Worm (Caenorhabditis elegans) whole organism, young adult: Measurements from ENCODE around the gene csn-4.

Source experiments
- B0261.1 ChIP-seq: sonication (generic microtip); optimal IDR thresholded peaks from 2 replicates; lab custom pipeline; 2016; ENCODE audit warnings: mild to moderate bottlenecking, missing genetic modification characterization, moderate library complexity, missing compliant biosample characterization
- C06A6.2 ChIP-seq: fragments of 200-800 bp; sonication (Bioruptor generic); conservative IDR thresholded peaks from 2 replicates; pipeline ENCODE4 v1.3.6; 2022; ENCODE audit warnings: missing genetic modification characterization, missing compliant biosample characterization
- D2030.7 ChIP-seq: fragments of 200-800 bp; sonication (Bioruptor generic); IDR thresholded peaks from 2 replicates; pipeline ENCODE4 v1.3.6; 2022; ENCODE audit warnings: missing genetic modification reagents, missing genetic modification characterization, missing compliant biosample characterization
- F33H1.4 ChIP-seq: fragments of 200-800 bp; sonication (Bioruptor generic); IDR thresholded peaks from 2 replicates; pipeline ENCODE4 v1.3.6; 2022; ENCODE audit warnings: missing genetic modification reagents, missing genetic modification characterization, missing compliant biosample characterization
- T26A5.8 ChIP-seq: sonication (generic microtip); optimal IDR thresholded peaks from 2 replicates; lab custom pipeline; 2016; ENCODE audit warnings: missing genetic modification characterization, missing compliant biosample characterization
- Y56A3A.18 ChIP-seq: fragments of 200-800 bp; sonication (Bioruptor generic); IDR thresholded peaks from 2 replicates; pipeline ENCODE4 v1.3.6; 2022; ENCODE audit warnings: missing genetic modification reagents, missing genetic modification characterization, missing compliant biosample characterization
- Y67H2A.10 ChIP-seq: fragments of 200-800 bp; sonication (Bioruptor generic); conservative IDR thresholded peaks from 2 replicates; pipeline ENCODE4 v1.3.6; 2022; ENCODE audit warnings: missing genetic modification reagents, missing genetic modification characterization, missing compliant biosample characterization
- Y79H2A.3 ChIP-seq: fragments of 200-800 bp; sonication (Bioruptor generic); conservative IDR thresholded peaks from 2 replicates; pipeline ENCODE4 v1.3.6; 2022; ENCODE audit warnings: missing genetic modification reagents, missing genetic modification characterization, missing compliant biosample characterization
- Y95B8A.8 ChIP-seq: fragments of 200-800 bp; sonication (Bioruptor generic); IDR thresholded peaks from 2 replicates; pipeline ENCODE4 v1.3.6; 2022; ENCODE audit warnings: missing genetic modification reagents, missing genetic modification characterization, missing compliant biosample characterization
- ZK185.1 ChIP-seq: sonication (generic microtip); optimal IDR thresholded peaks from 2 replicates; lab custom pipeline; 2016; ENCODE audit warnings: mild to moderate bottlenecking, missing genetic modification characterization, missing compliant biosample characterization; ENCODE audit not compliant: poor library complexity, severe bottlenecking
- ama-1 ChIP-seq, 3 experiments: fragments of 150-350 bp in 1 of 3; sonication (generic microtip) in 2 of 3; optimal IDR thresholded peaks; 2 replicates each; lab custom pipeline; 2014 to 2018; ENCODE audit warnings: missing biosample characterization in 2 of 3, missing genetic modification characterization in 2 of 3, missing genetic modification reagents in 2 of 3
- atf-7 ChIP-seq: sonication (generic microtip); optimal IDR thresholded peaks from 2 replicates; lab custom pipeline; 2017; ENCODE audit warnings: mild to moderate bottlenecking, missing genetic modification characterization, missing compliant biosample characterization
- athp-1 ChIP-seq: sonication (generic microtip); optimal IDR thresholded peaks from 2 replicates; lab custom pipeline; 2017; ENCODE audit warnings: mild to moderate bottlenecking, missing genetic modification characterization, missing compliant biosample characterization
- cebp-1 ChIP-seq, 2 experiments: fragments of 200-800 bp in 1 of 2; sonication (Bioruptor generic) in 1 of 2; sonication (generic microtip) in 1 of 2; IDR thresholded peaks in 1 of 2; optimal IDR thresholded peaks in 1 of 2; 2 replicates each; pipeline versions ENCODE4 v1.3.6 to Lab custom; 2017 to 2022; ENCODE audit warnings: missing compliant biosample characterization in 2 of 2, missing genetic modification characterization in 2 of 2, mild to moderate bottlenecking in 1 of 2, missing genetic modification reagents in 1 of 2, moderate library complexity in 1 of 2
- ceh-100 ChIP-seq: fragments of 200-800 bp; sonication (Bioruptor generic); IDR thresholded peaks from 2 replicates; pipeline ENCODE4 v1.3.6; 2022; ENCODE audit warnings: missing genetic modification reagents, missing genetic modification characterization, missing compliant biosample characterization
- ceh-40 ChIP-seq: fragments of 200-800 bp; sonication (Bioruptor generic); IDR thresholded peaks from 2 replicates; pipeline ENCODE4 v1.3.6; 2022; ENCODE audit warnings: missing genetic modification characterization, missing compliant biosample characterization
- ceh-79 ChIP-seq: sonication (generic microtip); optimal IDR thresholded peaks from 2 replicates; lab custom pipeline; 2017; ENCODE audit warnings: mild to moderate bottlenecking, missing genetic modification characterization, missing compliant biosample characterization
- ceh-91 ChIP-seq: fragments of 200-800 bp; sonication (Bioruptor generic); IDR thresholded peaks from 2 replicates; pipeline ENCODE4 v1.3.6; 2022; ENCODE audit warnings: missing genetic modification reagents, missing genetic modification characterization, missing compliant biosample characterization
- dox-1 ChIP-seq: fragments of 200-800 bp; sonication (Bioruptor generic); IDR thresholded peaks from 2 replicates; pipeline ENCODE4 v1.3.6; 2022; ENCODE audit warnings: missing genetic modification reagents, missing genetic modification characterization, missing compliant biosample characterization
- efl-1 ChIP-seq: fragments of 150-350 bp; optimal IDR thresholded peaks from 2 replicates; lab custom pipeline; 2014; ENCODE audit warnings: missing biosample characterization, missing genetic modification reagents, missing genetic modification characterization
- egl-18 ChIP-seq: fragments of 200-800 bp; sonication (Bioruptor generic); IDR thresholded peaks from 2 replicates; pipeline ENCODE4 v1.3.6; 2022; ENCODE audit warnings: missing genetic modification reagents, missing genetic modification characterization, missing compliant biosample characterization
- egl-44 ChIP-seq: fragments of 200-800 bp; sonication (Bioruptor generic); IDR thresholded peaks from 2 replicates; pipeline ENCODE4 v1.3.6; 2022; ENCODE audit warnings: missing genetic modification reagents, missing genetic modification characterization, missing compliant biosample characterization
- egrh-3 ChIP-seq: fragments of 200-800 bp; sonication (Bioruptor generic); IDR thresholded peaks from 2 replicates; pipeline ENCODE4 v1.3.6; 2022; ENCODE audit warnings: missing genetic modification reagents, missing genetic modification characterization, missing compliant biosample characterization
- fkh-3 ChIP-seq: sonication (generic microtip); optimal IDR thresholded peaks from 2 replicates; lab custom pipeline; 2016; ENCODE audit warnings: mild to moderate bottlenecking, missing genetic modification characterization, missing compliant biosample characterization
- hlh-12 ChIP-seq: sonication (generic microtip); optimal IDR thresholded peaks from 2 replicates; lab custom pipeline; 2016; ENCODE audit warnings: missing genetic modification characterization, missing compliant biosample characterization
- hmg-20 ChIP-seq: fragments of 200-800 bp; sonication (Bioruptor generic); IDR thresholded peaks from 2 replicates; pipeline ENCODE4 v1.3.6; 2022; ENCODE audit warnings: missing genetic modification reagents, missing genetic modification characterization, missing compliant biosample characterization
- let-526 ChIP-seq: fragments of 200-800 bp; sonication (Bioruptor generic); IDR thresholded peaks from 2 replicates; pipeline ENCODE4 v1.3.6; 2022; ENCODE audit warnings: missing genetic modification reagents, missing genetic modification characterization, missing compliant biosample characterization
- let-607 ChIP-seq, 2 experiments: fragments of 200-800 bp in 1 of 2; sonication (Bioruptor generic) in 1 of 2; sonication (generic microtip) in 1 of 2; optimal IDR thresholded peaks; 2 replicates each; lab custom pipeline; 2016 to 2018; ENCODE audit warnings: mild to moderate bottlenecking in 2 of 2, missing compliant biosample characterization in 2 of 2, missing genetic modification characterization in 2 of 2, moderate library complexity in 2 of 2, missing genotype in 1 of 2
- lin-54 ChIP-seq: fragments of 200-800 bp; sonication (Bioruptor generic); optimal IDR thresholded peaks from 2 replicates; lab custom pipeline; 2018; ENCODE audit warnings: mild to moderate bottlenecking, missing genetic modification characterization, missing compliant biosample characterization
- madf-8 ChIP-seq: fragments of 200-800 bp; sonication (Bioruptor generic); conservative IDR thresholded peaks from 2 replicates; pipeline ENCODE4 v1.3.6; 2022; ENCODE audit warnings: missing genetic modification reagents, missing genetic modification characterization, missing compliant biosample characterization
- mel-28 ChIP-seq: sonication (generic microtip); optimal IDR thresholded peaks from 2 replicates; lab custom pipeline; 2016; ENCODE audit warnings: borderline replicate concordance, mild to moderate bottlenecking, missing genetic modification characterization, missing compliant biosample characterization
- mxl-1 ChIP-seq: sonication (generic microtip); optimal IDR thresholded peaks from 2 replicates; lab custom pipeline; 2016; ENCODE audit warnings: missing genetic modification characterization, missing compliant biosample characterization
- nhr-80 ChIP-seq: sonication (generic microtip); optimal IDR thresholded peaks from 2 replicates; lab custom pipeline; 2016; ENCODE audit warnings: missing genetic modification characterization, missing compliant biosample characterization
- rec-8 ChIP-seq, 2 experiments: sonication (generic microtip); optimal IDR thresholded peaks; 2 replicates each; lab custom pipeline; 2016; ENCODE audit warnings: mild to moderate bottlenecking in 2 of 2, missing genetic modification characterization in 2 of 2, missing genetic modification reagents in 2 of 2, missing genotype in 2 of 2, missing biosample characterization in 1 of 2, missing compliant biosample characterization in 1 of 2, moderate library complexity in 1 of 2
- rpc-1 ChIP-seq, 2 experiments: fragments of 150-350 bp in 1 of 2; sonication (generic microtip) in 1 of 2; optimal IDR thresholded peaks; 2 replicates each; lab custom pipeline; 2014 to 2018; ENCODE audit warnings: missing biosample characterization in 1 of 2, missing genetic modification characterization in 1 of 2, missing genetic modification reagents in 1 of 2, missing genotype in 1 of 2
- sdz-38 ChIP-seq: sonication (generic microtip); optimal IDR thresholded peaks from 2 replicates; lab custom pipeline; 2016; ENCODE audit warnings: missing genotype, missing genetic modification characterization, missing compliant biosample characterization
- tlf-1 ChIP-seq: fragments of 200-800 bp; sonication (Bioruptor generic); optimal IDR thresholded peaks from 2 replicates; lab custom pipeline; 2018; ENCODE audit warnings: mild to moderate bottlenecking, missing genetic modification characterization, missing compliant biosample characterization
- unc-130 ChIP-seq: sonication (generic microtip); optimal IDR thresholded peaks from 2 replicates; lab custom pipeline; 2016; ENCODE audit warnings: missing genetic modification reagents, missing genetic modification characterization, missing compliant biosample characterization
- unc-62 ChIP-seq: fragments of 150-350 bp; optimal IDR thresholded peaks from 2 replicates; lab custom pipeline; 2014; ENCODE audit warnings: missing biosample characterization, missing genetic modification reagents, missing genetic modification characterization
- xnd-1 ChIP-seq: sonication (generic microtip); optimal IDR thresholded peaks from 2 replicates; lab custom pipeline; 2016; ENCODE audit warnings: missing genotype, missing genetic modification reagents, missing genetic modification characterization, missing compliant biosample characterization
- zfh-2 ChIP-seq: fragments of 200-800 bp; sonication (Bioruptor generic); conservative IDR thresholded peaks from 2 replicates; pipeline ENCODE4 v1.3.6; 2022; ENCODE audit warnings: missing genetic modification reagents, missing genetic modification characterization, missing compliant biosample characterization
- ztf-22 ChIP-seq: fragments of 200-800 bp; sonication (Bioruptor generic); optimal IDR thresholded peaks from 2 replicates; lab custom pipeline; 2018; ENCODE audit warnings: mild to moderate bottlenecking, missing genetic modification characterization, moderate library complexity, missing compliant biosample characterization
- ztf-26 ChIP-seq: sonication (generic microtip); optimal IDR thresholded peaks from 2 replicates; lab custom pipeline; 2017; ENCODE audit warnings: missing genetic modification characterization, missing compliant biosample characterization
- ztf-3 ChIP-seq: fragments of 200-800 bp; sonication (Bioruptor generic); optimal IDR thresholded peaks from 2 replicates; lab custom pipeline; 2018; ENCODE audit warnings: mild to moderate bottlenecking, missing genetic modification characterization, missing compliant biosample characterization

Gene csn-4

DNA sequence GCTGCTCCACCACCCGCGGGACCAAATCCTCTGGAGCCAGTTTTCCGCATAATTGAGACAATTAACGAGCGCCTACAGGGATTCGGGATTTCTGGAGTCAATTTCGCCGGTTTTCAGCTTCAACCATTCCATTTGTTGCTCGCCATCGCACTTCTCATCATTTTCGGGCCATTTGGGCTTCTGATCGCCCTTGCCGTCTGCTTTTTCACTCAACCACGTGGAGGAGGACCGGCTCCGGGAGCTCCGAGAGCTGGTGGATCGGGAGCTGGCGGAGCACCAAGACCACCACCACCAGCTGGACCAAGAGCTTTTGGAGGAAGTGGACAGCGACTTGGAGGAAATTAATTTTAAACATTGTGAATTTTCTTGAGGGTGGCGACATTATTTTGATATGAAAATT, 9.3 kb upstream of the csn-4 start:
- TF ChIP-seq let-526, result no peak
- no peak for TF ChIP-seq madf-8 (GFP tag; lab: Robert Waterston, UW)
- TF ChIP-seq zfh-2 (GFP tag; lab: Robert Waterston, UW), result peak; percentile 83
- no peak for TF ChIP-seq Y67H2A.10 (GFP tag; lab: Robert Waterston, UW)
- peak; percentile 48; the same call in 1 of the 2 replicates for TF ChIP-seq egrh-3 (GFP tag; lab: Robert Waterston, UW)
- no peak for TF ChIP-seq nhr-80 (tag; lab: Kevin White, UChicago)
- TF ChIP-seq C06A6.2 (GFP tag; lab: Robert Waterston, UW), result no peak
- no peak for TF ChIP-seq Y95B8A.8 (GFP tag; lab: Robert Waterston, UW)

DNA sequence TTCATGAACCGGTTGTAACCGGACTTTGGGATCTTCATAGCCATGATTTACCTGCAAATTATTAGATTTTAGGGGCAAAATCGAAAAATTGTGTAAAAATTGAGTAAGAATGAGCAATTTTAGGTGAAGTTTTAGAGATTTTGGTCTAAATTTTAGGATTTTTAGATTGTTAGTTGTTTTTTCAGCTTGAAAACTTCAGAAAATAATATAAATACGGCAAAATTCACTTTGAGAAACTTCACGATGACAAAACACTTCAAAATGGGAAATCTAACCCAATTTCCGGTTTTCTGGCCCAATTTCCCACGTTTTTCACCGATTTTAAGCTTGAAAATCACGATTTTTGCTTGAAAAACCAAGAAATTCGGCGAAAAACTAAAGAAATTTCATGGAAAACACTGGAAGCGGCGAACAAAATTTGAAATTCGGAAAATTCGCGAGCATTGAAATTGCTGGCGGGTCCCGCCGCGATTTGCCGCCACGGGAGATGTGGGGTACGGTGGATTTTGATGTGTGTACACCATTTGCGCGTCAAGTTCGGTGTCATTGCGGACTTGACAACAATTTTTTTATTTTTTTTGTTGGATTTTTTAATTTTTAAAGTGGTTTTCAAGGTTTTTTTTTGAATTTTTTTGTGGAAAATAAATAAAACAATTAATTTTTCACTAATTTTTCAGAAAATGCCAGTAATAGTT, 7.2 kb upstream of the csn-4 start, which contains the start of the genes cct-8 and Y55F3AR.2:
Gene cct-8, minus strand, starts transcription at position 51 of the 695 bp plus-strand sequence.
Gene Y55F3AR.2, plus strand, starts transcription at position 672 of the 695 bp plus-strand sequence.
- peak; percentile 35 to 38 for TF ChIP-seq rec-8 (tag; optimal IDR thresholded peaks at IDR 0.05; lab: Kevin White, UChicago)
- TF ChIP-seq mxl-1, result peak; percentile 19
- peak; percentile 80 for TF ChIP-seq ceh-79 (tag; lab: Kevin White, UChicago)
- peak; percentile 91 for TF ChIP-seq cebp-1 (GFP tag; IDR thresholded peaks at IDR 0.05; lab: Robert Waterston, UW)
- peak; percentile 97 for TF ChIP-seq cebp-1 (tag; optimal IDR thresholded peaks at IDR 0.05; lab: Kevin White, UChicago)
- no peak for TF ChIP-seq unc-62 (GFP tag; lab: Kevin White, UChicago)
- peak; percentile 60 for TF ChIP-seq ztf-22 (GFP tag; lab: Kevin White, UChicago)
- TF ChIP-seq sdz-38, result no peak
- peak; percentile 96 for TF ChIP-seq hmg-20
- TF ChIP-seq athp-1 (tag; lab: Kevin White, UChicago), result peak; percentile 99
- TF ChIP-seq lin-54 (GFP tag; lab: Kevin White, UChicago), result peak; percentile 99
- TF ChIP-seq ztf-3 (GFP tag; lab: Kevin White, UChicago), result peak; percentile 87
- TF ChIP-seq rpc-1 (optimal IDR thresholded peaks at IDR 0.05; lab: Kevin White, UChicago), result peak; percentile 44
- peak; percentile 2 for TF ChIP-seq rpc-1 (tag; optimal IDR thresholded peaks at IDR 0.05; lab: Kevin White, UChicago)
- TF ChIP-seq ama-1 (optimal IDR thresholded peaks at IDR 0.05; lab: Kevin White, UChicago), result no peak
- peak in 1 of 2 experiments; percentile 44 for TF ChIP-seq ama-1 (GFP tag; optimal IDR thresholded peaks at IDR 0.05; lab: Kevin White, UChicago)
- TF ChIP-seq dox-1 (GFP tag; lab: Robert Waterston, UW), result peak; percentile 99
- peak; percentile 74; the same call in 1 of the 2 replicates for TF ChIP-seq egl-44 (GFP tag; lab: Robert Waterston, UW)
- peak; percentile 78 for TF ChIP-seq xnd-1 (tag; lab: Kevin White, UChicago)
- TF ChIP-seq hlh-12 (tag; lab: Kevin White, UChicago), result no peak
- TF ChIP-seq Y79H2A.3, result peak; percentile 82
- TF ChIP-seq efl-1 (GFP tag; lab: Kevin White, UChicago), result peak; percentile 93
- TF ChIP-seq let-607 (tag; optimal IDR thresholded peaks at IDR 0.05; lab: Kevin White, UChicago), result peak; percentile 88 to 94
- peak; percentile 71 for TF ChIP-seq unc-130 (GFP tag; lab: Kevin White, UChicago)
- TF ChIP-seq ceh-100 (GFP tag; lab: Robert Waterston, UW), result peak; percentile 91
- TF ChIP-seq B0261.1 (tag; lab: Kevin White, UChicago), result peak; percentile 45
- TF ChIP-seq fkh-3 (tag; lab: Kevin White, UChicago), result peak; percentile 79
- peak; percentile 99 for TF ChIP-seq tlf-1 (GFP tag; lab: Kevin White, UChicago)
- peak; percentile 67; the same call in 1 of the 2 replicates for TF ChIP-seq ceh-40 (GFP tag; lab: Robert Waterston, UW)
- TF ChIP-seq ZK185.1 (tag; lab: Kevin White, UChicago), result peak; percentile 97
- peak; percentile 95 for TF ChIP-seq Y67H2A.10 (GFP tag; lab: Robert Waterston, UW)
- peak; percentile 47; the same call in 1 of the 2 replicates for TF ChIP-seq egrh-3 (GFP tag; lab: Robert Waterston, UW)
- TF ChIP-seq egl-18 (GFP tag; lab: Robert Waterston, UW), result peak; percentile 86; the same call in 1 of the 2 replicates
- TF ChIP-seq ztf-26, result peak; percentile 98
- peak; percentile 82 for TF ChIP-seq T26A5.8 (tag; lab: Kevin White, UChicago)
- TF ChIP-seq atf-7 (tag; lab: Kevin White, UChicago), result peak; percentile 96
- TF ChIP-seq F33H1.4, result peak; percentile 100
- peak; percentile 91 for TF ChIP-seq mel-28 (tag; lab: Kevin White, UChicago)
- peak; percentile 96 for TF ChIP-seq ceh-91
- peak; percentile 97 for TF ChIP-seq D2030.7 (GFP tag; lab: Robert Waterston, UW)
- TF ChIP-seq Y56A3A.18 (GFP tag; lab: Robert Waterston, UW), result peak; percentile 99
